Fruit fly (Drosophila melanogaster) whole organism, embryonic: ENCODE data around the gene dlt.

ENCODE experiments used
- CG33213 ChIP-seq: fragments of 200-800 bp; sonication (Bioruptor generic); optimal IDR thresholded peaks from 3 replicates; lab custom pipeline; 2016; ENCODE audit warnings: missing biosample characterization, missing genetic modification characterization
- CG3407 ChIP-seq: fragments of 200-800 bp; sonication (Bioruptor generic); optimal IDR thresholded peaks from 2 replicates; lab custom pipeline; 2018; ENCODE audit warnings: missing biosample characterization, mild to moderate bottlenecking, missing genetic modification characterization
- CG4424 ChIP-seq: fragments of 200-800 bp; sonication (Bioruptor generic); optimal IDR thresholded peaks from 3 replicates; lab custom pipeline; 2016; ENCODE audit warnings: missing biosample characterization, missing genetic modification characterization
- CG8765 ChIP-seq: fragments of 200-800 bp; sonication (Bioruptor generic); IDR thresholded peaks from 2 replicates; pipeline ENCODE4 v1.3.6; 2022; ENCODE audit warnings: missing biosample characterization, missing genetic modification characterization
- E2f1 ChIP-seq: fragments of 200-800 bp; sonication (Bioruptor generic); IDR thresholded peaks from 2 replicates; pipeline ENCODE4 v1.3.6; 2022; ENCODE audit warnings: missing biosample characterization, missing genetic modification characterization
- E2f2 ChIP-seq: fragments of 200-800 bp; sonication (Bioruptor generic); IDR thresholded peaks from 2 replicates; pipeline ENCODE4 v1.3.6; 2022; ENCODE audit warnings: missing biosample characterization, missing genetic modification characterization
- Fer3 ChIP-seq: fragments of 200-800 bp; sonication (Bioruptor generic); optimal IDR thresholded peaks from 2 replicates; lab custom pipeline; 2018; ENCODE audit warnings: missing biosample characterization, mild to moderate bottlenecking, missing genetic modification characterization, moderate library complexity
- GATAe ChIP-seq: fragments of 200-800 bp; sonication (Bioruptor generic); conservative IDR thresholded peaks from 2 replicates; pipeline ENCODE4 v1.3.6; 2022; ENCODE audit warnings: missing biosample characterization, missing genetic modification characterization
- Hmr ChIP-seq: fragments of 200-800 bp; sonication (Bioruptor generic); optimal IDR thresholded peaks from 3 replicates; lab custom pipeline; 2017; ENCODE audit warnings: mild to moderate bottlenecking, missing biosample characterization, missing genetic modification reagents, missing genetic modification characterization
- NC2β ChIP-seq: fragments of 200-800 bp; sonication (Bioruptor generic); optimal IDR thresholded peaks from 2 replicates; lab custom pipeline; 2016; ENCODE audit warnings: missing biosample characterization, missing genetic modification characterization
- emc ChIP-seq: fragments of 200-800 bp; sonication (Bioruptor generic); optimal IDR thresholded peaks from 2 replicates; lab custom pipeline; 2016; ENCODE audit warnings: missing biosample characterization, missing genetic modification characterization
- pan ChIP-seq, 4 experiments: fragments of >200 bp in 3 of 4; fragments of 200-800 bp in 1 of 4; sonication (Bioruptor generic) in 1 of 4; optimal IDR thresholded peaks in 3 of 4; IDR thresholded peaks in 1 of 4; 2 replicates each; pipeline versions ENCODE4 v1.3.6 to Lab custom; 2017 to 2022; ENCODE audit warnings: missing biosample characterization in 2 of 4, missing genetic modification characterization in 2 of 4, mixed read lengths in 1 of 4
- shn ChIP-seq: fragments of 200-800 bp; sonication (Bioruptor generic); optimal IDR thresholded peaks from 3 replicates; lab custom pipeline; 2016; ENCODE audit warnings: missing biosample characterization, missing genetic modification characterization

- TF ChIP-seq E2f1 (GFP tag; lab: Robert Waterston, UW) (no peak), E2f2 (GFP tag; lab: Robert Waterston, UW) (no peak), CG4424 (no peak), CG33213 (GFP tag; lab: Kevin White, UChicago) (no peak), GATAe (GFP tag; lab: Robert Waterston, UW) (no peak), pan (optimal IDR thresholded peaks at IDR 0.05; lab: Kevin White, UChicago) (no peak), pan (GFP tag; optimal IDR thresholded peaks at IDR 0.05 in 1 of 2, IDR thresholded peaks at IDR 0.05 in 1 of 2) (no peak), Hmr (peak; percentile 38), shn (no peak), CG3407 (GFP tag; lab: Kevin White, UChicago) (no peak), Fer3 (tag; lab: Kevin White, UChicago) (no peak), NC2β (GFP tag; lab: Kevin White, UChicago) (no peak), CG8765 (GFP tag; lab: Robert Waterston, UW) (no peak), emc (GFP tag; lab: Kevin White, UChicago) (no peak)
These were observed 46.9 kb downstream of the dlt start for dm6 chr3L:1748218-1748617.
